Worm (Caenorhabditis elegans): ENCODE data around the gene sru-36.

Gene sru-36

ce11 chrV:9853801-9854200 lies 12.3 kb downstream of the sru-36 start (continued):
- no peak for TF ChIP-seq elt-2 (tag; optimal IDR thresholded peaks at IDR 0.05)

- TF ChIP-seq lin-15B (tag; optimal IDR thresholded peaks at IDR 0.05) (no peak), ceh-82 (tag; optimal IDR thresholded peaks at IDR 0.05) (no peak), nhr-20 (tag; optimal IDR thresholded peaks at IDR 0.05) (peak; percentile 56), nhr-85 (tag) (peak; percentile 66), tlp-1 (tag; optimal IDR thresholded peaks at IDR 0.05) (no peak), nhr-77 (tag; optimal IDR thresholded peaks at IDR 0.05) (no peak), elt-3 (tag; optimal IDR thresholded peaks at IDR 0.05) (peak in 1 of 6 experiments; percentile 25), mab-9 (GFP tag; IDR thresholded peaks at IDR 0.05) (no peak), ceh-88 (GFP tag; IDR thresholded peaks at IDR 0.05) (no peak), nhr-12 (tag; optimal IDR thresholded peaks at IDR 0.05) (no peak), nhr-47 (tag; optimal IDR thresholded peaks at IDR 0.05) (peak; percentile 32), lin-39 (tag; optimal IDR thresholded peaks at IDR 0.05) (no peak), nhr-11 (tag; optimal IDR thresholded peaks at IDR 0.05) (no peak), ztf-11 (tag; optimal IDR thresholded peaks at IDR 0.05) (no peak), nhr-237 (tag; optimal IDR thresholded peaks at IDR 0.05) (no peak), isw-1 (GFP tag; IDR thresholded peaks at IDR 0.05) (no peak), egl-27 (tag; optimal IDR thresholded peaks at IDR 0.05) (no peak), ceh-90 (tag; optimal IDR thresholded peaks at IDR 0.05) (no peak), unc-62 (GFP tag; optimal IDR thresholded peaks at IDR 0.05) (no peak), nhr-84 (tag; optimal IDR thresholded peaks at IDR 0.05) (no peak), dsc-1 (tag; optimal IDR thresholded peaks at IDR 0.05) (peak; percentile 9), tbx-2 (tag; optimal IDR thresholded peaks at IDR 0.05) (peak; percentile 33), pag-3 (tag; optimal IDR thresholded peaks at IDR 0.05; ENCODE audit: borderline replicate concordance, insufficient read depth) (no peak), lin-14 (GFP tag; optimal IDR thresholded peaks at IDR 0.05) (peak; percentile 83), aly-2 (tag; optimal IDR thresholded peaks at IDR 0.05) (no peak), lsy-2 (tag; optimal IDR thresholded peaks at IDR 0.05) (peak; percentile 38 to 40), grh-1 (GFP tag; IDR thresholded peaks at IDR 0.05) (no peak), hlh-4 (tag; optimal IDR thresholded peaks at IDR 0.05) (no peak), nhr-19 (GFP tag; conservative IDR thresholded peaks at IDR 0.05) (peak; percentile 42), unc-98 (GFP tag; IDR thresholded peaks at IDR 0.05) (no peak), ceh-63 (GFP tag; optimal IDR thresholded peaks at IDR 0.05) (no peak), pax-3 (tag; optimal IDR thresholded peaks at IDR 0.05) (no peak), skn-1 (tag; optimal IDR thresholded peaks at IDR 0.05) (no peak), ceh-8 (GFP tag; optimal IDR thresholded peaks at IDR 0.05) (no peak), swsn-7 (tag; optimal IDR thresholded peaks at IDR 0.05) (peak; percentile 45), C04F5.9 (tag; optimal IDR thresholded peaks at IDR 0.05) (no peak), irx-1 (tag; optimal IDR thresholded peaks at IDR 0.05) (peak; percentile 8), sup-37 (GFP tag; optimal IDR thresholded peaks at IDR 0.05) (no peak), ets-5 (GFP tag; IDR thresholded peaks at IDR 0.05) (no peak), fkh-8 (tag; optimal IDR thresholded peaks at IDR 0.05) (peak; percentile 31), snpc-4 (tag; optimal IDR thresholded peaks at IDR 0.05) (no peak), dpl-1 (GFP tag; optimal IDR thresholded peaks at IDR 0.05) (peak in 2 of 3 experiments; percentile 45 to 51), lin-35 (GFP tag; optimal IDR thresholded peaks at IDR 0.05) (peak; percentile 11 to 51), snu-23 (GFP tag; optimal IDR thresholded peaks at IDR 0.05) (peak; percentile 61), mep-1 (tag; optimal IDR thresholded peaks at IDR 0.05) (peak; percentile 64), mef-2 (tag; optimal IDR thresholded peaks at IDR 0.05) (no peak), alr-1 (tag; optimal IDR thresholded peaks at IDR 0.05; ENCODE audit: borderline replicate concordance) (no peak), vab-15 (tag; optimal IDR thresholded peaks at IDR 0.05) (no peak)
These were observed 14.7 kb downstream of the sru-36 start for ce11 chrV:9855920-9856852.
